Fruit fly (Drosophila melanogaster) whole organism, embryonic: ENCODE measurements around the gene Cdc42.
A peak's percentile ranks its signal among the peaks of the same experiment; 100 is the strongest.

Source experiments
- Aef1 ChIP-seq: fragments of 200-800 bp; sonication (Bioruptor generic); IDR thresholded peaks from 3 replicates; pipeline ENCODE4 v1.3.6; 2022; ENCODE audit warnings: missing biosample characterization, missing genetic modification characterization
- CG10654 ChIP-seq: fragments of 200-800 bp; sonication (Bioruptor generic); optimal IDR thresholded peaks from 2 replicates; lab custom pipeline; 2016; ENCODE audit warnings: missing biosample characterization, missing genetic modification characterization
- CG11093 ChIP-seq: fragments of 200-800 bp; sonication (Bioruptor generic); IDR thresholded peaks from 3 replicates; pipeline ENCODE4 v1.3.6; 2022; ENCODE audit warnings: missing biosample characterization, missing genetic modification characterization
- CG13287 ChIP-seq: fragments of 200-800 bp; sonication (Bioruptor generic); IDR thresholded peaks from 2 replicates; pipeline ENCODE4 v1.3.6; 2022; ENCODE audit warnings: missing biosample characterization, missing genetic modification characterization; ENCODE audit not compliant: partially characterized antibody
- CG14050 ChIP-seq: fragments of 200-800 bp; sonication (Bioruptor generic); IDR thresholded peaks from 3 replicates; pipeline ENCODE4 v1.3.6; 2022; ENCODE audit warnings: missing biosample characterization, missing genetic modification characterization
- CG14441 ChIP-seq: fragments of 200-800 bp; sonication (Bioruptor generic); IDR thresholded peaks from 2 replicates; pipeline ENCODE4 v1.3.6; 2022; ENCODE audit warnings: missing biosample characterization, missing genetic modification characterization
- CG15479 ChIP-seq: fragments of 200-800 bp; sonication (Bioruptor generic); optimal IDR thresholded peaks from 3 replicates; lab custom pipeline; 2019; ENCODE audit warnings: missing biosample characterization, mild to moderate bottlenecking, missing genetic modification characterization, moderate library complexity
- CG16863 ChIP-seq: fragments of 200-800 bp; sonication (Bioruptor generic); optimal IDR thresholded peaks from 3 replicates; lab custom pipeline; 2016; ENCODE audit warnings: missing biosample characterization, missing genetic modification characterization
- CG17612 ChIP-seq: fragments of 200-800 bp; sonication (Bioruptor generic); IDR thresholded peaks from 2 replicates; pipeline ENCODE4 v1.3.6; 2022; ENCODE audit warnings: missing biosample characterization, missing genetic modification characterization
- CG17912 ChIP-seq: fragments of 200-800 bp; sonication (Bioruptor generic); optimal IDR thresholded peaks from 2 replicates; lab custom pipeline; 2018; ENCODE audit warnings: missing biosample characterization, mild to moderate bottlenecking, missing genetic modification characterization
- CG18764 ChIP-seq: fragments of 200-800 bp; sonication (Bioruptor generic); optimal IDR thresholded peaks from 3 replicates; lab custom pipeline; 2016; ENCODE audit warnings: missing biosample characterization, missing genetic modification characterization
- CG2202 ChIP-seq: fragments of 200-800 bp; sonication (Bioruptor generic); optimal IDR thresholded peaks from 2 replicates; lab custom pipeline; 2018; ENCODE audit warnings: missing biosample characterization, mild to moderate bottlenecking, missing genetic modification characterization
- CG2875 ChIP-seq: fragments of 200-800 bp; sonication (Bioruptor generic); optimal IDR thresholded peaks from 2 replicates; lab custom pipeline; 2017; ENCODE audit warnings: missing biosample characterization, mild to moderate bottlenecking, missing genetic modification characterization, missing genetic modification reagents
- CG31441 ChIP-seq: fragments of 200-800 bp; sonication (Bioruptor generic); IDR thresholded peaks from 2 replicates; pipeline ENCODE4 v1.3.6; 2022; ENCODE audit warnings: missing biosample characterization, missing genetic modification characterization
- CG32532 ChIP-seq: fragments of 200-800 bp; sonication (Bioruptor generic); IDR thresholded peaks from 2 replicates; pipeline ENCODE4 v1.3.6; 2022; ENCODE audit warnings: missing biosample characterization, missing genetic modification characterization
- CG3407 ChIP-seq: fragments of 200-800 bp; sonication (Bioruptor generic); optimal IDR thresholded peaks from 2 replicates; lab custom pipeline; 2018; ENCODE audit warnings: missing biosample characterization, mild to moderate bottlenecking, missing genetic modification characterization
- CG34224 ChIP-seq: fragments of 200-800 bp; sonication (Bioruptor generic); IDR thresholded peaks from 3 replicates; pipeline ENCODE4 v1.3.6; 2022; ENCODE audit warnings: missing biosample characterization, missing genetic modification characterization; ENCODE audit not compliant: partially characterized antibody
- CG3995 ChIP-seq: fragments of 200-800 bp; sonication (Bioruptor generic); optimal IDR thresholded peaks from 3 replicates; lab custom pipeline; 2016; ENCODE audit warnings: missing biosample characterization, missing genetic modification characterization
- CG6254 ChIP-seq: fragments of 200-800 bp; sonication (Bioruptor generic); optimal IDR thresholded peaks from 3 replicates; lab custom pipeline; 2017; ENCODE audit warnings: mild to moderate bottlenecking, missing biosample characterization, missing genetic modification reagents, missing genetic modification characterization
- CG6689 ChIP-seq: fragments of 200-800 bp; sonication (Bioruptor generic); IDR thresholded peaks from 2 replicates; pipeline ENCODE4 v1.3.6; 2022; ENCODE audit warnings: missing biosample characterization, missing genetic modification characterization
- CG7271 ChIP-seq: fragments of 200-800 bp; sonication (Bioruptor generic); optimal IDR thresholded peaks from 2 replicates; lab custom pipeline; 2018; ENCODE audit warnings: missing biosample characterization, mild to moderate bottlenecking, missing genetic modification characterization, moderate library complexity
- CG7786 ChIP-seq: fragments of 200-800 bp; sonication (Bioruptor generic); optimal IDR thresholded peaks from 2 replicates; lab custom pipeline; 2016; ENCODE audit warnings: missing biosample characterization, missing genetic modification characterization
- Camta ChIP-seq: fragments of 200-800 bp; sonication (Bioruptor generic); optimal IDR thresholded peaks from 2 replicates; lab custom pipeline; 2016; ENCODE audit warnings: missing biosample characterization, missing genetic modification characterization
- Chrac-16 ChIP-seq: fragments of 200-800 bp; sonication (Bioruptor generic); optimal IDR thresholded peaks from 3 replicates; lab custom pipeline; 2016; ENCODE audit warnings: missing biosample characterization, missing genetic modification characterization
- Dll ChIP-seq: fragments of 200-800 bp; sonication (Bioruptor generic); IDR thresholded peaks from 4 replicates; pipeline ENCODE4 v1.3.6; 2022; ENCODE audit warnings: missing biosample characterization, missing genetic modification characterization; ENCODE audit not compliant: partially characterized antibody
- Doc3 ChIP-seq: fragments of 200-800 bp; sonication (Bioruptor generic); IDR thresholded peaks from 3 replicates; pipeline ENCODE4 v1.3.6; 2022; ENCODE audit warnings: missing biosample characterization, missing genetic modification characterization; ENCODE audit not compliant: partially characterized antibody
- E2f2 ChIP-seq: fragments of 200-800 bp; sonication (Bioruptor generic); IDR thresholded peaks from 2 replicates; pipeline ENCODE4 v1.3.6; 2022; ENCODE audit warnings: missing biosample characterization, missing genetic modification characterization
- Ets65A ChIP-seq: fragments of 200-800 bp; sonication (Bioruptor generic); peaks from one replicate; lab custom pipeline; 2016; ENCODE audit warnings: missing biosample characterization, missing genetic modification characterization
- HmgD ChIP-seq: fragments of 200-800 bp; sonication (Bioruptor generic); optimal IDR thresholded peaks from 3 replicates; lab custom pipeline; 2016; ENCODE audit warnings: missing biosample characterization, missing genetic modification characterization
- Meics ChIP-seq: fragments of 200-800 bp; sonication (Bioruptor generic); optimal IDR thresholded peaks from 2 replicates; lab custom pipeline; 2017; ENCODE audit warnings: missing biosample characterization, mild to moderate bottlenecking, missing genetic modification characterization
- Neu2 ChIP-seq: fragments of 200-800 bp; sonication (Bioruptor generic); optimal IDR thresholded peaks from 3 replicates; lab custom pipeline; 2016; ENCODE audit warnings: missing biosample characterization, missing genetic modification characterization, borderline replicate concordance
- Nf-YC ChIP-seq: fragments of 200-800 bp; optimal IDR thresholded peaks from 3 replicates; lab custom pipeline; 2019; ENCODE audit warnings: missing biosample characterization, mild to moderate bottlenecking, missing genetic modification characterization, moderate library complexity
- Oaz ChIP-seq: fragments of 200-800 bp; sonication (Bioruptor generic); IDR thresholded peaks from 2 replicates; pipeline ENCODE4 v1.3.6; 2022; ENCODE audit warnings: missing biosample characterization, missing genetic modification characterization
- Scr ChIP-seq: fragments of 200-800 bp; sonication (Bioruptor generic); IDR thresholded peaks from 2 replicates; pipeline ENCODE4 v1.3.6; 2022; ENCODE audit warnings: missing biosample characterization, missing genetic modification characterization; ENCODE audit not compliant: partially characterized antibody
- Six4 ChIP-seq: fragments of 200-800 bp; sonication (Bioruptor generic); optimal IDR thresholded peaks from 2 replicates; lab custom pipeline; 2016; ENCODE audit warnings: missing biosample characterization, missing genetic modification characterization
- ase ChIP-seq: fragments of 200-800 bp; sonication (Bioruptor generic); IDR thresholded peaks from 3 replicates; pipeline ENCODE4 v1.3.6; 2022; ENCODE audit warnings: missing biosample characterization, missing genetic modification characterization
- cg ChIP-seq: fragments of 200-800 bp; sonication (Bioruptor generic); optimal IDR thresholded peaks from 3 replicates; lab custom pipeline; 2019; ENCODE audit warnings: missing biosample characterization, mild to moderate bottlenecking, missing genetic modification characterization, moderate library complexity
- crc ChIP-seq: fragments of 200-800 bp; sonication (Bioruptor generic); optimal IDR thresholded peaks from 2 replicates; lab custom pipeline; 2016; ENCODE audit warnings: missing biosample characterization, missing genetic modification characterization
- crol ChIP-seq: fragments of 200-800 bp; sonication (Bioruptor generic); IDR thresholded peaks from 2 replicates; pipeline ENCODE4 v1.3.6; 2022; ENCODE audit warnings: missing biosample characterization, missing genetic modification characterization
- eve ChIP-seq, 2 experiments: fragments of >200 bp; optimal IDR thresholded peaks; 2 replicates each; lab custom pipeline; 2017; ENCODE audit warnings: missing biosample characterization in 2 of 2, missing genetic modification characterization in 2 of 2
- eyg ChIP-seq: fragments of 200-800 bp; sonication (Bioruptor generic); optimal IDR thresholded peaks from 3 replicates; lab custom pipeline; 2016; ENCODE audit warnings: missing biosample characterization, missing genetic modification characterization
- h ChIP-seq: fragments of >200 bp; optimal IDR thresholded peaks from 2 replicates; lab custom pipeline; 2017
- hth ChIP-seq: fragments of >200 bp; optimal IDR thresholded peaks from 2 replicates; lab custom pipeline; 2017; ENCODE audit warnings: inconsistent platforms
- kah ChIP-seq: fragments of 200-800 bp; sonication (Bioruptor generic); optimal IDR thresholded peaks from 2 replicates; lab custom pipeline; 2018; ENCODE audit warnings: missing biosample characterization, mild to moderate bottlenecking, missing genetic modification characterization
- lola ChIP-seq, 3 experiments: fragments of >200 bp in 2 of 3; fragments of 200-800 bp in 1 of 3; sonication (Bioruptor generic) in 1 of 3; optimal IDR thresholded peaks; 2 replicates each; lab custom pipeline; 2017 to 2019; ENCODE audit warnings: missing biosample characterization in 3 of 3, missing genetic modification characterization in 3 of 3, mild to moderate bottlenecking in 1 of 3, moderate library complexity in 1 of 3
- maf-S ChIP-seq: fragments of 200-800 bp; sonication (Bioruptor generic); optimal IDR thresholded peaks from 2 replicates; lab custom pipeline; 2016; ENCODE audit warnings: missing biosample characterization, missing genetic modification characterization
- run ChIP-seq: fragments of 200-800 bp; sonication (Bioruptor generic); optimal IDR thresholded peaks from 3 replicates; lab custom pipeline; 2018; ENCODE audit warnings: missing biosample characterization, mild to moderate bottlenecking, missing genetic modification characterization
- slou ChIP-seq: fragments of 200-800 bp; sonication (Bioruptor generic); optimal IDR thresholded peaks from 3 replicates; lab custom pipeline; 2016; ENCODE audit warnings: missing biosample characterization, missing genetic modification characterization
- sna ChIP-seq: fragments of 200-800 bp; sonication (Bioruptor generic); IDR thresholded peaks from 2 replicates; pipeline ENCODE4 v1.3.6; 2022; ENCODE audit warnings: missing biosample characterization, missing genetic modification characterization; ENCODE audit not compliant: partially characterized antibody
- wor ChIP-seq: fragments of 200-800 bp; sonication (Bioruptor generic); IDR thresholded peaks from 2 replicates; pipeline ENCODE4 v1.3.6; 2022; ENCODE audit warnings: missing biosample characterization, missing genetic modification characterization

Gene Cdc42

dm6 chrX:19683040-19683875, 13.6 kb upstream of the Cdc42 start, which contains the start of the genes dome and Ubqn (continued):
- TF ChIP-seq CG32532 (GFP tag; lab: Robert Waterston, UW) (peak; percentile 60; the same call in 1 of the 2 replicates), wor (GFP tag; lab: Robert Waterston, UW) (no peak), CG14441 (GFP tag; lab: Robert Waterston, UW) (no peak), Oaz (GFP tag; lab: Robert Waterston, UW) (no peak), crc (GFP tag; lab: Kevin White, UChicago) (no peak), CG34224 (GFP tag; lab: Robert Waterston, UW) (peak; percentile 84), slou (GFP tag; lab: Kevin White, UChicago) (no peak), CG16863 (GFP tag; lab: Kevin White, UChicago) (peak; percentile 46), CG6689 (GFP tag; lab: Robert Waterston, UW) (no peak), CG7786 (no peak), Ets65A (GFP tag; lab: Kevin White, UChicago) (no peak), crol (GFP tag; lab: Robert Waterston, UW) (peak; percentile 92), Doc3 (GFP tag; lab: Robert Waterston, UW) (peak; percentile 82), eyg (GFP tag; lab: Kevin White, UChicago) (no peak), eve (GFP tag; optimal IDR thresholded peaks at IDR 0.05; lab: Kevin White, UChicago) (no peak), CG31441 (GFP tag; lab: Robert Waterston, UW) (no peak), Neu2 (GFP tag; lab: Kevin White, UChicago) (peak; percentile 82), Camta (peak; percentile 4), CG17912 (GFP tag; lab: Kevin White, UChicago) (no peak), cg (peak; percentile 95), Nf-YC (tag; lab: Kevin White, UChicago) (peak; percentile 53), lola (GFP tag; optimal IDR thresholded peaks at IDR 0.05; lab: Kevin White, UChicago) (no peak), CG10654 (GFP tag; lab: Kevin White, UChicago) (no peak), hth (no peak), CG15479 (no peak), Chrac-16 (GFP tag; lab: Kevin White, UChicago) (no peak), run (no peak), CG2875 (GFP tag; lab: Kevin White, UChicago) (no peak), h (lab: Kevin White, UChicago) (no peak), Dll (peak; percentile 93), Six4 (no peak), CG11093 (GFP tag; lab: Robert Waterston, UW) (no peak), sna (GFP tag; lab: Robert Waterston, UW) (peak; percentile 88), Scr (GFP tag; lab: Robert Waterston, UW) (peak; percentile 95), ase (GFP tag; lab: Robert Waterston, UW) (no peak), CG3995 (GFP tag; lab: Kevin White, UChicago) (peak; percentile 42), CG14050 (GFP tag; lab: Robert Waterston, UW) (no peak), CG6254 (GFP tag; lab: Kevin White, UChicago) (no peak), CG3407 (GFP tag; lab: Kevin White, UChicago) (no peak), HmgD (GFP tag; lab: Kevin White, UChicago) (peak; percentile 1), CG18764 (GFP tag; lab: Kevin White, UChicago) (no peak), kah (GFP tag; lab: Kevin White, UChicago) (peak; percentile 33), CG17612 (no peak), Aef1 (GFP tag; lab: Robert Waterston, UW) (no peak), maf-S (no peak), Meics (GFP tag; lab: Kevin White, UChicago) (peak; percentile 36), E2f2 (peak; percentile 39), CG2202 (tag; lab: Kevin White, UChicago) (no peak), CG7271 (tag; lab: Kevin White, UChicago) (no peak), CG13287 (GFP tag; lab: Robert Waterston, UW) (peak; percentile 90)
